Fruit fly (Drosophila melanogaster): ENCODE measurements around the gene CG33986.

DNA sequence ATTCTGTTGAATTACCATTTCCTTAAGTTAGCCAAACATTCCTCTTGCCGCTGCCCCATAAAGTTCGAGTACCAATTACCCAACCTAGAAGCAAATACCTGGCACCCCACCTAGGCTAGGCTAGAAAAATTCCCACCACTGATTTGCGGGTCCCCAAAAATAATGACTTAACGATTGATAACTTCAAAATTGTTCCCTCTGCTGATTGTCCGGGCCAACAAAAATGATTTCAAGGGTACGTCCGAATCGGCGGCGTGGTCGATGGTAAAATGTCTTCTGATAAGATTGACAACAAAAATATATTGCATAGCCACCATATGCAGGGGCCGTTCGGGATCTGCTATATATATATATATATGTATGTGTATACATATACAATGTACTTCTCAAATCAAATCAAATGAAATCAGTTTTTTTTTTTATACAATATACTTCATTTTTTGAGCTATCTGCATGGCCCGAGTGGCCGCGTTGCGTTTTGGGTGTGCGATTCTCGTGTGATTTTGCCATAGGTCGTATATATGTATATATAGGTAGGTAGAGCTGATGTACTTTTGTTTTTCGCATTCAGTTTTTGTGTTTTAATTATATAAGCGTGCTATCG is 22.2 kb upstream of the CG33986 start:
- TF ChIP-seq CG13204 (GFP tag; optimal IDR thresholded peaks at IDR 0.05) (no peak), CG10348 (GFP tag; IDR thresholded peaks at IDR 0.05) (no peak), fd96Ca (GFP tag; IDR thresholded peaks at IDR 0.05) (no peak), CG34367 (tag; optimal IDR thresholded peaks at IDR 0.05) (no peak), Pif1B (GFP tag; optimal IDR thresholded peaks at IDR 0.05) (no peak), CG9948 (tag; optimal IDR thresholded peaks at IDR 0.05) (no peak), CG12605 (GFP tag; IDR thresholded peaks at IDR 0.05) (no peak), CG14655 (GFP tag; optimal IDR thresholded peaks at IDR 0.05) (no peak), CG15710 (tag; optimal IDR thresholded peaks at IDR 0.05) (no peak), Ets98B (GFP tag; IDR thresholded peaks at IDR 0.05) (no peak), gl (tag; optimal IDR thresholded peaks at IDR 0.05) (no peak)
